Fruit fly (Drosophila melanogaster): ENCODE results near the gene CG32152.

CG32152 gene

dm6 chr3L:16113607-16114337, 30.1 kb downstream of the CG32152 start (continued):
- no peak for TF ChIP-seq Deaf1 (tag; optimal IDR thresholded peaks at IDR 0.05)
- peak; percentile 34; the same call in 1 of the 2 replicates for TF ChIP-seq hbn (GFP tag; IDR thresholded peaks at IDR 0.05; ENCODE audit: partially characterized antibody)
- no peak for TF ChIP-seq tio (GFP tag; optimal IDR thresholded peaks at IDR 0.05)
- peak; percentile 73 for TF ChIP-seq Atf-2 (GFP tag; optimal IDR thresholded peaks at IDR 0.05)
- peak; percentile 92 for TF ChIP-seq Ets97D (GFP tag; optimal IDR thresholded peaks at IDR 0.05)
- peak; percentile 64 for TF ChIP-seq E2f2 (GFP tag; IDR thresholded peaks at IDR 0.05)
- TF ChIP-seq sisA (GFP tag; IDR thresholded peaks at IDR 0.05) = peak; percentile 72
- peak; percentile 85 for TF ChIP-seq CG9609 (GFP tag; optimal IDR thresholded peaks at IDR 0.05)
- peak; percentile 79; the same call in 2 of the 3 replicates for TF ChIP-seq Opbp (GFP tag; IDR thresholded peaks at IDR 0.05; ENCODE audit: partially characterized antibody)
- peak; percentile 63 for TF ChIP-seq corto (GFP tag; optimal IDR thresholded peaks at IDR 0.05)
- TF ChIP-seq disco-r (GFP tag; optimal IDR thresholded peaks at IDR 0.05) = peak; percentile 69
- peak; percentile 49 for TF ChIP-seq CG33557 (GFP tag; optimal IDR thresholded peaks at IDR 0.05)
- no peak for TF ChIP-seq hb (GFP tag; IDR thresholded peaks at IDR 0.05; ENCODE audit: partially characterized antibody)
- TF ChIP-seq CG13123 (GFP tag; optimal IDR thresholded peaks at IDR 0.05) = peak; percentile 61
- peak; percentile 50 for TF ChIP-seq CG9876 (GFP tag; optimal IDR thresholded peaks at IDR 0.05)
- TF ChIP-seq CG6683 (GFP tag; optimal IDR thresholded peaks at IDR 0.05) = peak; percentile 76
- TF ChIP-seq Camta (GFP tag; optimal IDR thresholded peaks at IDR 0.05) = peak; percentile 87
- peak; percentile 52; the same call in 1 of the 2 replicates for TF ChIP-seq CG4730 (GFP tag; IDR thresholded peaks at IDR 0.05)
- TF ChIP-seq Sox102F (GFP tag; optimal IDR thresholded peaks at IDR 0.05) = no peak
- TF ChIP-seq Chrac-16 (GFP tag; optimal IDR thresholded peaks at IDR 0.05) = peak; percentile 83
- peak; percentile 55; the same call in 1 of the 2 replicates for TF ChIP-seq cas (GFP tag; IDR thresholded peaks at IDR 0.05)
- TF ChIP-seq CG17829 (tag; optimal IDR thresholded peaks at IDR 0.05) = peak; percentile 86
- TF ChIP-seq Mrtf (GFP tag; IDR thresholded peaks at IDR 0.05) = peak; percentile 61; the same call in 1 of the 3 replicates
- peak; percentile 79; the same call in 2 of the 4 replicates for TF ChIP-seq chinmo (GFP tag; IDR thresholded peaks at IDR 0.05; ENCODE audit: partially characterized antibody)
- TF ChIP-seq nau (GFP tag; optimal IDR thresholded peaks at IDR 0.05) = no peak
- TF ChIP-seq onecut (GFP tag; IDR thresholded peaks at IDR 0.05) = peak; percentile 72
- TF ChIP-seq Tbp (GFP tag; optimal IDR thresholded peaks at IDR 0.05) = no peak
- TF ChIP-seq CG2120 (GFP tag; optimal IDR thresholded peaks at IDR 0.05) = peak; percentile 93
- peak; percentile 34 for TF ChIP-seq Usf (GFP tag; optimal IDR thresholded peaks at IDR 0.05)
- peak; percentile 68; the same call in 1 of the 3 replicates for TF ChIP-seq C15 (GFP tag; IDR thresholded peaks at IDR 0.05)
- TF ChIP-seq CG33213 (GFP tag; optimal IDR thresholded peaks at IDR 0.05) = peak; percentile 85
- TF ChIP-seq fd64A (GFP tag; optimal IDR thresholded peaks at IDR 0.05) = peak; percentile 5
- peak in 1 of 3 experiments; percentile 66 for TF ChIP-seq lola (GFP tag; optimal IDR thresholded peaks at IDR 0.05)
- TF ChIP-seq CG6272 (GFP tag; IDR thresholded peaks at IDR 0.05) = peak; percentile 51
- TF ChIP-seq CG3407 (GFP tag; optimal IDR thresholded peaks at IDR 0.05) = peak; percentile 66
- peak; percentile 72 for TF ChIP-seq Dll (GFP tag; IDR thresholded peaks at IDR 0.05; ENCODE audit: partially characterized antibody)
- peak; percentile 76 for TF ChIP-seq CG3163 (GFP tag; optimal IDR thresholded peaks at IDR 0.05)
- TF ChIP-seq slou (GFP tag; optimal IDR thresholded peaks at IDR 0.05) = peak; percentile 32
- peak; percentile 32; the same call in 1 of the 3 replicates for TF ChIP-seq CG14860 (GFP tag; IDR thresholded peaks at IDR 0.05; ENCODE audit: partially characterized antibody)
- peak; percentile 48 for TF ChIP-seq CG10431 (GFP tag; optimal IDR thresholded peaks at IDR 0.05)
- TF ChIP-seq unc-4 (GFP tag; IDR thresholded peaks at IDR 0.05; ENCODE audit: partially characterized antibody) = peak; percentile 68
- TF ChIP-seq B-H2 (GFP tag; optimal IDR thresholded peaks at IDR 0.05) = peak; percentile 83
- no peak for TF ChIP-seq Sry-β (GFP tag; optimal IDR thresholded peaks at IDR 0.05)
- TF ChIP-seq dpn (GFP tag; optimal IDR thresholded peaks at IDR 0.05) = peak; percentile 83 to 91
